Worm (Caenorhabditis elegans) whole organism, young adult: ENCODE results near the gene egl-27.

Experiments used
- B0336.3 ChIP-seq: fragments of 200-800 bp; sonication (Bioruptor generic); IDR thresholded peaks from 2 replicates; pipeline ENCODE4 v1.3.6; 2022; ENCODE audit warnings: missing genetic modification characterization, missing compliant biosample characterization
- ceh-58 ChIP-seq: fragments of 200-800 bp; sonication (Bioruptor generic); IDR thresholded peaks from 2 replicates; pipeline ENCODE4 v1.3.6; 2022; ENCODE audit warnings: missing genetic modification characterization, missing compliant biosample characterization
- egrh-3 ChIP-seq: fragments of 200-800 bp; sonication (Bioruptor generic); IDR thresholded peaks from 2 replicates; pipeline ENCODE4 v1.3.6; 2022; ENCODE audit warnings: missing genetic modification reagents, missing genetic modification characterization, missing compliant biosample characterization
- lin-26 ChIP-seq: fragments of 200-800 bp; sonication (Bioruptor generic); IDR thresholded peaks from 2 replicates; pipeline ENCODE4 v1.3.6; 2022; ENCODE audit warnings: missing genetic modification reagents, missing genetic modification characterization, missing compliant biosample characterization
- mcd-1 ChIP-seq: fragments of 200-800 bp; sonication (Bioruptor generic); IDR thresholded peaks from 2 replicates; pipeline ENCODE4 v1.3.6; 2022; ENCODE audit warnings: missing genetic modification reagents, missing genetic modification characterization, missing compliant biosample characterization
- nhr-179 ChIP-seq: sonication (generic microtip); optimal IDR thresholded peaks from 2 replicates; lab custom pipeline; 2016; ENCODE audit warnings: mild to moderate bottlenecking, missing genetic modification characterization, missing compliant biosample characterization
- ztf-28 ChIP-seq: fragments of 200-800 bp; sonication (Bioruptor generic); IDR thresholded peaks from 2 replicates; pipeline ENCODE4 v1.3.6; 2022; ENCODE audit warnings: missing genetic modification reagents, missing genetic modification characterization, missing compliant biosample characterization

DNA sequence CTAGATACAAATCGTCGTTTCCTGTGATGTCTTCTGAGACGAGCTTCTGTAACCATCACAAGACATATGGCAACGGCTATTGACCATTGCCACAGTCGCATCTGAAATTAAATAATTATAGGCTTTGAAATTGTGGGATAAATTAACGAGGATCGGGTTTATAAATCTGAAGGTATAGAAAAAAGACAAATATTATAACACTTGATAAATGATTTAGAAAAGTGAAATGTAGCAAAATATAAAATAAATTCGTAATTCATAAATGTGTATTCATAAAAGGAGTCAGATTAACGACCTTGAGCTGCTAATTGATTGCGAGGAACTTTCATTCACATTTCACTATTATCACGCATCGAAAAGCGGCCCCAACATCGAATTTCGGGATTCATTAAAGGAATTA is 28.8 kb downstream of the egl-27 start, which contains the start of gene aff-1:
- TF ChIP-seq ceh-58 (GFP tag; lab: Robert Waterston, UW) (no peak), mcd-1 (GFP tag; lab: Robert Waterston, UW) (no peak), B0336.3 (no peak), lin-26 (GFP tag; lab: Robert Waterston, UW) (no peak), ztf-28 (GFP tag; lab: Robert Waterston, UW) (no peak), egrh-3 (GFP tag; lab: Robert Waterston, UW) (no peak), nhr-179 (no peak)
